Fruit fly (Drosophila melanogaster) whole organism: ENCODE measurements around the gene LManIII.

Source experiments
- CG8478 ChIP-seq: fragments of >200 bp; optimal IDR thresholded peaks from 2 replicates; lab custom pipeline; 2018; ENCODE audit warnings: inconsistent platforms
- Dll ChIP-seq: fragments of >200 bp; optimal IDR thresholded peaks from 2 replicates; lab custom pipeline; 2017
- EcR ChIP-seq, 2 experiments: fragments of >200 bp; optimal IDR thresholded peaks; 2 replicates each; lab custom pipeline; 2017; ENCODE audit warnings: missing biosample characterization in 2 of 2, missing genetic modification characterization in 2 of 2, missing genetic modification reagents in 2 of 2
- pan ChIP-seq: fragments of >200 bp; optimal IDR thresholded peaks from 2 replicates; lab custom pipeline; 2017
- psq ChIP-seq: fragments of >200 bp; optimal IDR thresholded peaks from 2 replicates; lab custom pipeline; 2017
- usp ChIP-seq: fragments of >200 bp; optimal IDR thresholded peaks from 2 replicates; lab custom pipeline; 2017; ENCODE audit warnings: missing biosample characterization, missing genetic modification characterization, mixed read lengths

LManIII gene

dm6 chr2L:8752022-8752421 lies 16.5 kb downstream of the LManIII start, which contains the start of the genes CG45307 and CG12438:
Gene CG45307 (minus strand): TSS chr2L:8752122.
Gene CG12438 (plus strand): TSS chr2L:8752285.
- TF ChIP-seq Dll (lab: Kevin White, UChicago) (no peak), usp (GFP tag; lab: Kevin White, UChicago) (no peak), EcR (GFP tag; optimal IDR thresholded peaks at IDR 0.05; lab: Kevin White, UChicago) (no peak), psq (lab: Kevin White, UChicago) (no peak), pan (lab: Kevin White, UChicago) (no peak), CG8478 (lab: Kevin White, UChicago) (no peak)

- no peak for TF ChIP-seq CG8478 (lab: Kevin White, UChicago)
- no peak for TF ChIP-seq EcR (GFP tag; optimal IDR thresholded peaks at IDR 0.05; lab: Kevin White, UChicago)
- TF ChIP-seq psq (lab: Kevin White, UChicago): no peak
- TF ChIP-seq pan (lab: Kevin White, UChicago): no peak
- TF ChIP-seq Dll (lab: Kevin White, UChicago): no peak
- no peak for TF ChIP-seq usp (GFP tag; lab: Kevin White, UChicago)
Measured at dm6 chr2L:8747480-8747879, 21.0 kb downstream of the LManIII start.

dm6 chr2L:8746350-8746759 lies 22.2 kb downstream of the LManIII start:
- TF ChIP-seq pan (lab: Kevin White, UChicago) (no peak), usp (GFP tag; lab: Kevin White, UChicago) (no peak), psq (lab: Kevin White, UChicago) (no peak), CG8478 (lab: Kevin White, UChicago) (no peak)

- TF ChIP-seq psq (lab: Kevin White, UChicago) (no peak), CG8478 (lab: Kevin White, UChicago) (no peak), pan (lab: Kevin White, UChicago) (no peak), Dll (lab: Kevin White, UChicago) (no peak), EcR (GFP tag; optimal IDR thresholded peaks at IDR 0.05; lab: Kevin White, UChicago) (no peak)
Measured at dm6 chr2L:8743082-8743481, 25.4 kb downstream of the LManIII start.

- no peak for TF ChIP-seq usp (GFP tag; lab: Kevin White, UChicago)
- TF ChIP-seq pan (lab: Kevin White, UChicago): no peak
- TF ChIP-seq Dll (lab: Kevin White, UChicago): no peak
- TF ChIP-seq CG8478 (lab: Kevin White, UChicago): no peak
- TF ChIP-seq psq (lab: Kevin White, UChicago): no peak
- TF ChIP-seq EcR (GFP tag; optimal IDR thresholded peaks at IDR 0.05; lab: Kevin White, UChicago): no peak
Measured at dm6 chr2L:8740757-8741278, 27.7 kb downstream of the LManIII start.

- TF ChIP-seq EcR (GFP tag; optimal IDR thresholded peaks at IDR 0.05; lab: Kevin White, UChicago): peak; percentile 20 to 87
- no peak for TF ChIP-seq psq (lab: Kevin White, UChicago)
Measured at dm6 chr2L:8739984-8740756, 28.3 kb downstream of the LManIII start, which contains the start of gene raw. Gene raw (minus strand): TSS chr2L:8740660.

- TF ChIP-seq psq (lab: Kevin White, UChicago) (no peak), CG8478 (lab: Kevin White, UChicago) (no peak)
Measured at dm6 chr2L:8738253-8738665, 30.3 kb downstream of the LManIII start.

dm6 chr2L:8736383-8736782 lies 32.1 kb downstream of the LManIII start:
- no peak for TF ChIP-seq psq (lab: Kevin White, UChicago)
- no peak for TF ChIP-seq pan (lab: Kevin White, UChicago)
- TF ChIP-seq Dll (lab: Kevin White, UChicago): no peak
- TF ChIP-seq EcR (GFP tag; optimal IDR thresholded peaks at IDR 0.05; lab: Kevin White, UChicago): no peak
- TF ChIP-seq CG8478 (lab: Kevin White, UChicago): no peak
- TF ChIP-seq usp (GFP tag; lab: Kevin White, UChicago): no peak

dm6 chr2L:8735572-8735996 lies 32.9 kb downstream of the LManIII start:
- TF ChIP-seq CG8478 (lab: Kevin White, UChicago): no peak
- TF ChIP-seq EcR (GFP tag; optimal IDR thresholded peaks at IDR 0.05; lab: Kevin White, UChicago): peak in 1 of 2 experiments; percentile 16
- no peak for TF ChIP-seq usp (GFP tag; lab: Kevin White, UChicago)

- TF ChIP-seq EcR (GFP tag; optimal IDR thresholded peaks at IDR 0.05; lab: Kevin White, UChicago) (no peak), pan (lab: Kevin White, UChicago) (no peak), usp (GFP tag; lab: Kevin White, UChicago) (no peak), CG8478 (lab: Kevin White, UChicago) (no peak), Dll (lab: Kevin White, UChicago) (no peak)
Measured at dm6 chr2L:8734998-8735397, 33.5 kb downstream of the LManIII start.

- no peak for TF ChIP-seq CG8478 (lab: Kevin White, UChicago)
- TF ChIP-seq psq (lab: Kevin White, UChicago): no peak
- no peak for TF ChIP-seq usp (GFP tag; lab: Kevin White, UChicago)
- TF ChIP-seq Dll (lab: Kevin White, UChicago): no peak
- TF ChIP-seq pan (lab: Kevin White, UChicago): no peak
- no peak for TF ChIP-seq EcR (GFP tag; optimal IDR thresholded peaks at IDR 0.05; lab: Kevin White, UChicago)
Measured at dm6 chr2L:8734304-8734703, 34.2 kb downstream of the LManIII start.

- TF ChIP-seq psq (lab: Kevin White, UChicago): no peak
- TF ChIP-seq usp (GFP tag; lab: Kevin White, UChicago): no peak
Measured at dm6 chr2L:8732702-8733101, 35.8 kb downstream of the LManIII start.
